Worm (Caenorhabditis elegans): ENCODE results near the gene dmsr-9.

- TF ChIP-seq ztf-29 (GFP tag; IDR thresholded peaks at IDR 0.05) (no peak), cog-1 (tag; optimal IDR thresholded peaks at IDR 0.05) (peak; percentile 65), T22C8.4 (GFP tag; IDR thresholded peaks at IDR 0.05) (no peak), ztf-23 (GFP tag; IDR thresholded peaks at IDR 0.05) (no peak), klf-2 (GFP tag; conservative IDR thresholded peaks at IDR 0.05) (no peak), flt-1 (GFP tag; IDR thresholded peaks at IDR 0.05) (no peak), med-1 (GFP tag; optimal IDR thresholded peaks at IDR 0.05; ENCODE audit: insufficient read depth) (no peak), tab-1 (GFP tag; IDR thresholded peaks at IDR 0.05) (no peak)
Observed at ce11 chrV:6796894-6797293, 2.6 kb downstream of the dmsr-9 start.
